Fruit fly (Drosophila melanogaster) whole organism, prepupa: ENCODE results near the gene CG12470.

Source experiments
- CG9139 ChIP-seq: fragments of 200-800 bp; sonication (Bioruptor generic); optimal IDR thresholded peaks from 3 replicates; lab custom pipeline; 2017; ENCODE audit warnings: missing biosample characterization, mild to moderate bottlenecking, missing genetic modification characterization
- salr ChIP-seq, 2 experiments: fragments of 200-800 bp; sonication (Bioruptor generic); optimal IDR thresholded peaks; 3 replicates each; lab custom pipeline; 2016 to 2018; ENCODE audit warnings: missing biosample characterization in 2 of 2, missing genetic modification characterization in 2 of 2, mild to moderate bottlenecking in 1 of 2
- vri ChIP-seq: fragments of 200-800 bp; sonication (Bioruptor generic); optimal IDR thresholded peaks from 3 replicates; lab custom pipeline; 2016; ENCODE audit warnings: missing biosample characterization, mild to moderate bottlenecking, missing genetic modification characterization

DNA sequence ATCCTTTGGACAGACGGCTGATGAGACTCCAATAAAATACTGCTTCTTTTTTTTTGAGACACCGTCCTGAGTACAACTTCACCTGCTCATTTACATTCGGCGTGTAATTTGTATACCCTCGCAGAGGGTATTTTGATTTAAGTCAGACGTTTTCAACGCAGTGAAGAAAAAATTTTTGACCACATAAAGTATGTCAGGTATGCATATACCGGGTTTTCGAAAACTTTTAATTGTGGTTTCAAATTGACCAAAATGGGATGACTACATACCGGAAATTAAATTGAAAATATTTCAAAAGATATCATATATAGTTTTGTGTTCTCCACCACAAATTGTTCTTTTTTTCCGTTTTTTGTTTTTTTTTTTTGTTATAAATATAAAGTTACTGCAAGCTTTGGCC, 33.3 kb downstream of the CG12470 start:
- no peak for TF ChIP-seq salr (GFP tag; optimal IDR thresholded peaks at IDR 0.05; lab: Kevin White, UChicago)
- TF ChIP-seq vri (GFP tag; lab: Kevin White, UChicago), result no peak
- TF ChIP-seq CG9139 (GFP tag; lab: Kevin White, UChicago), result no peak
